Fruit fly (Drosophila melanogaster): ENCODE measurements around the gene CG13711.

Gene CG13711

DNA sequence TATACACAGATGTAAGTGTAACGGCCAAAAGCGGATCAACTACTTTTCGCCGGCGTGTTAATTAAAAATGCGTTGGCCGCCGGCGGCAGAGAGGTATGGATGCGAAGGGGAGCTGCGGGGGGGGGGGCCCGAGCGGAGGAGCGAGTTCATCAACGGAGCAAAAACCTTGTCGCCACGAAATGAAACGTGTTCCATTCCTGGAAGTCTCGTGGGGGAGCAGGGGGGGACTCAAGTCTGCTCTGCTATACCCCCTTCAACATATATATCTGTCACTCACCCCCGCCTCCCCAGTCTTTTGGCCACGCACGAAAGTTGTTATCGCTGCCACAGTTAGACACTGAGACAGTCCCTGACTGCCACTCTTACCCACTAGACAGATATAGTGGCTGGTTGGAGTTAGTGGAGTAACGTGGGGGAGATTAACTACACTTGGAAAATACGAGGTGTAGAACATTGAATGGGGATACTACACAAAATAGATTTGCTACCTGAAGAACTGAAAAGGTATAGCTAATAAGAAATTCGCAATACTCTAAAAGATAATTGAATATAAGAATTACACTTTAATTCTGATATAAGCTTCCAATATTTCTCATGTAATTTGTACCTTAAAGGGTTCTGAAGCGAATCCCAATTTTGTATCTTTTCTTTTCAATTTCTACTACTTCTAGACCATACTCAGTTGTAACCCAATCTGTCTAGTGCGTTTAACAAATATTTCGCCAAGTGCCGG lies 10.4 kb upstream of the CG13711 start (continued):
- TF ChIP-seq CG7372 (GFP tag; IDR thresholded peaks at IDR 0.05) (no peak), lmd (GFP tag; IDR thresholded peaks at IDR 0.05) (no peak), Dfd (GFP tag; optimal IDR thresholded peaks at IDR 0.05) (no peak), Deaf1 (tag; optimal IDR thresholded peaks at IDR 0.05) (no peak), cwo (GFP tag; optimal IDR thresholded peaks at IDR 0.05) (peak; percentile 56), pan (optimal IDR thresholded peaks at IDR 0.05) (no peak), pan (GFP tag; optimal IDR thresholded peaks at IDR 0.05 in 1 of 2, IDR thresholded peaks at IDR 0.05 in 1 of 2) (peak in 1 of 2 experiments; percentile 37), BEAF-32 (GFP tag; optimal IDR thresholded peaks at IDR 0.05) (no peak), Dp (GFP tag; optimal IDR thresholded peaks at IDR 0.05) (no peak), tna (GFP tag; IDR thresholded peaks at IDR 0.05; ENCODE audit: partially characterized antibody) (no peak), sd (tag; optimal IDR thresholded peaks at IDR 0.05) (peak; percentile 43), Jarid2 (GFP tag; optimal IDR thresholded peaks at IDR 0.05) (no peak), zen (tag; optimal IDR thresholded peaks at IDR 0.05) (no peak), Bdp1 (GFP tag; optimal IDR thresholded peaks at IDR 0.05) (no peak), Xbp1 (GFP tag; optimal IDR thresholded peaks at IDR 0.05) (no peak), CG32772 (GFP tag; IDR thresholded peaks at IDR 0.05) (no peak), CG34376 (GFP tag; optimal IDR thresholded peaks at IDR 0.05) (no peak), CG14965 (GFP tag; optimal IDR thresholded peaks at IDR 0.05; ENCODE audit: borderline replicate concordance) (no peak), Lpt (GFP tag; optimal IDR thresholded peaks at IDR 0.05) (no peak), CG11560 (tag; IDR thresholded peaks at IDR 0.05) (no peak), CG30020 (tag; optimal IDR thresholded peaks at IDR 0.05) (no peak), inv (GFP tag; IDR thresholded peaks at IDR 0.05; ENCODE audit: partially characterized antibody) (no peak), CG5245 (GFP tag; optimal IDR thresholded peaks at IDR 0.05) (no peak), bcd (GFP tag; optimal IDR thresholded peaks at IDR 0.05) (no peak), grn (GFP tag; optimal IDR thresholded peaks at IDR 0.05) (no peak), Doc3 (GFP tag; IDR thresholded peaks at IDR 0.05; ENCODE audit: partially characterized antibody) (no peak), CG31365 (tag; optimal IDR thresholded peaks at IDR 0.05) (no peak), CG8765 (GFP tag; IDR thresholded peaks at IDR 0.05) (no peak), CG34224 (GFP tag; IDR thresholded peaks at IDR 0.05; ENCODE audit: partially characterized antibody) (no peak), fd64A (GFP tag; optimal IDR thresholded peaks at IDR 0.05) (no peak), CG16813 (GFP tag; IDR thresholded peaks at IDR 0.05; ENCODE audit: partially characterized antibody) (no peak), slou (GFP tag; optimal IDR thresholded peaks at IDR 0.05) (no peak), CG14710 (tag; optimal IDR thresholded peaks at IDR 0.05) (no peak), sug (tag; optimal IDR thresholded peaks at IDR 0.05) (no peak), ranshi (GFP tag; IDR thresholded peaks at IDR 0.05) (no peak), kah (GFP tag; optimal IDR thresholded peaks at IDR 0.05) (no peak), emc (GFP tag; optimal IDR thresholded peaks at IDR 0.05) (no peak), CG11093 (GFP tag; IDR thresholded peaks at IDR 0.05) (no peak), CG10462 (GFP tag; optimal IDR thresholded peaks at IDR 0.05) (no peak), shn (GFP tag; optimal IDR thresholded peaks at IDR 0.05) (no peak), Gug (GFP tag; IDR thresholded peaks at IDR 0.05) (no peak), knrl (GFP tag; IDR thresholded peaks at IDR 0.05; ENCODE audit: partially characterized antibody) (no peak), CG2678 (tag; optimal IDR thresholded peaks at IDR 0.05) (peak; percentile 1), CG31441 (GFP tag; IDR thresholded peaks at IDR 0.05) (no peak), insv (GFP tag; optimal IDR thresholded peaks at IDR 0.05) (no peak), Ptx1 (GFP tag; IDR thresholded peaks at IDR 0.05) (no peak), Ravus (GFP tag; IDR thresholded peaks at IDR 0.05) (no peak), Awh (GFP tag; IDR thresholded peaks at IDR 0.05) (no peak; the same call in 1 of the 2 replicates), crp (GFP tag; optimal IDR thresholded peaks at IDR 0.05) (no peak), Sox102F (GFP tag; optimal IDR thresholded peaks at IDR 0.05) (no peak)
